Fruit fly (Drosophila melanogaster) whole organism, pupa: ENCODE data around the gene Gk1.

ENCODE experiments used
- CG10348 ChIP-seq: fragments of 200-800 bp; sonication (Bioruptor generic); IDR thresholded peaks from 2 replicates; pipeline ENCODE4 v1.3.6; 2022; ENCODE audit warnings: missing biosample characterization, missing genetic modification characterization
- CG12605 ChIP-seq: fragments of 200-800 bp; sonication (Bioruptor generic); IDR thresholded peaks from 2 replicates; pipeline ENCODE4 v1.3.6; 2022; ENCODE audit warnings: missing biosample characterization, missing genetic modification characterization
- CG13204 ChIP-seq: fragments of 200-800 bp; sonication (Bioruptor generic); optimal IDR thresholded peaks from 2 replicates; lab custom pipeline; 2018; ENCODE audit warnings: missing biosample characterization, mild to moderate bottlenecking, missing genetic modification characterization, moderate library complexity
- CG14655 ChIP-seq: fragments of 200-800 bp; sonication (Bioruptor generic); optimal IDR thresholded peaks from 3 replicates; lab custom pipeline; 2017; ENCODE audit warnings: mild to moderate bottlenecking, missing biosample characterization, missing genetic modification reagents, missing genetic modification characterization
- CG15710 ChIP-seq: fragments of 200-800 bp; sonication (Bioruptor generic); optimal IDR thresholded peaks from 2 replicates; lab custom pipeline; 2018; ENCODE audit warnings: missing biosample characterization, mild to moderate bottlenecking, missing genetic modification characterization, moderate library complexity
- CG17806 ChIP-seq: fragments of 200-800 bp; sonication (Bioruptor generic); optimal IDR thresholded peaks from 2 replicates; lab custom pipeline; 2018; ENCODE audit warnings: missing biosample characterization, mild to moderate bottlenecking, missing genetic modification characterization, moderate library complexity
- CG32121 ChIP-seq: fragments of 200-800 bp; sonication (Bioruptor generic); IDR thresholded peaks from 2 replicates; pipeline ENCODE4 v1.3.6; 2022; ENCODE audit warnings: missing biosample characterization, missing genetic modification characterization
- CG34367 ChIP-seq: fragments of 200-800 bp; sonication (Bioruptor generic); optimal IDR thresholded peaks from 2 replicates; lab custom pipeline; 2018; ENCODE audit warnings: missing biosample characterization, mild to moderate bottlenecking, missing genetic modification characterization
- CG4496 ChIP-seq: fragments of 200-800 bp; sonication (Bioruptor generic); IDR thresholded peaks from 3 replicates; pipeline ENCODE4 v1.3.6; 2022; ENCODE audit warnings: missing biosample characterization, missing genetic modification characterization
- CG8159 ChIP-seq: fragments of 200-800 bp; sonication (Bioruptor generic); optimal IDR thresholded peaks from 3 replicates; lab custom pipeline; 2018; ENCODE audit warnings: missing biosample characterization, mild to moderate bottlenecking, missing genetic modification characterization, moderate library complexity
- CG8301 ChIP-seq: fragments of 200-800 bp; sonication (Bioruptor generic); optimal IDR thresholded peaks from 2 replicates; lab custom pipeline; 2018; ENCODE audit warnings: missing biosample characterization, mild to moderate bottlenecking, missing genetic modification characterization
- CG9948 ChIP-seq: fragments of 200-800 bp; sonication (Bioruptor generic); optimal IDR thresholded peaks from 2 replicates; lab custom pipeline; 2018; ENCODE audit warnings: missing biosample characterization, mild to moderate bottlenecking, missing genetic modification characterization, moderate library complexity
- D1 ChIP-seq: fragments of 200-800 bp; sonication (Bioruptor generic); optimal IDR thresholded peaks from 2 replicates; lab custom pipeline; 2018; ENCODE audit warnings: missing biosample characterization, mild to moderate bottlenecking, missing genetic modification characterization, moderate library complexity
- EcR ChIP-seq: fragments of 200-800 bp; sonication (Bioruptor generic); optimal IDR thresholded peaks from 3 replicates; lab custom pipeline; 2019; ENCODE audit warnings: missing biosample characterization, missing genetic modification characterization, mild to moderate bottlenecking, moderate library complexity, missing genetic modification reagents
- Ets98B ChIP-seq: fragments of 200-800 bp; sonication (Bioruptor generic); IDR thresholded peaks from 2 replicates; pipeline ENCODE4 v1.3.6; 2022; ENCODE audit warnings: missing biosample characterization, missing genetic modification characterization
- Pif1A ChIP-seq: fragments of 200-800 bp; sonication (Bioruptor generic); optimal IDR thresholded peaks from 3 replicates; lab custom pipeline; 2016; ENCODE audit warnings: missing biosample characterization, missing genetic modification characterization
- Pif1B ChIP-seq: fragments of 200-800 bp; sonication (Bioruptor generic); optimal IDR thresholded peaks from 3 replicates; lab custom pipeline; 2016; ENCODE audit warnings: missing biosample characterization, missing genetic modification characterization
- Snoo ChIP-seq: fragments of 200-800 bp; sonication (Bioruptor generic); optimal IDR thresholded peaks from 3 replicates; lab custom pipeline; 2017; ENCODE audit warnings: missing biosample characterization, mild to moderate bottlenecking, missing genetic modification characterization, inconsistent platforms
- fd96Ca ChIP-seq: fragments of 200-800 bp; sonication (Bioruptor generic); IDR thresholded peaks from 3 replicates; pipeline ENCODE4 v1.3.6; 2022; ENCODE audit warnings: missing biosample characterization, missing genetic modification characterization
- gl ChIP-seq: fragments of 200-800 bp; sonication (Bioruptor generic); optimal IDR thresholded peaks from 2 replicates; lab custom pipeline; 2018; ENCODE audit warnings: missing biosample characterization, mild to moderate bottlenecking, missing genetic modification characterization
- rn ChIP-seq: fragments of 200-800 bp; sonication (Bioruptor generic); IDR thresholded peaks from 2 replicates; pipeline ENCODE4 v1.3.6; 2022; ENCODE audit warnings: missing biosample characterization, missing genetic modification characterization

The Gk1 gene

DNA sequence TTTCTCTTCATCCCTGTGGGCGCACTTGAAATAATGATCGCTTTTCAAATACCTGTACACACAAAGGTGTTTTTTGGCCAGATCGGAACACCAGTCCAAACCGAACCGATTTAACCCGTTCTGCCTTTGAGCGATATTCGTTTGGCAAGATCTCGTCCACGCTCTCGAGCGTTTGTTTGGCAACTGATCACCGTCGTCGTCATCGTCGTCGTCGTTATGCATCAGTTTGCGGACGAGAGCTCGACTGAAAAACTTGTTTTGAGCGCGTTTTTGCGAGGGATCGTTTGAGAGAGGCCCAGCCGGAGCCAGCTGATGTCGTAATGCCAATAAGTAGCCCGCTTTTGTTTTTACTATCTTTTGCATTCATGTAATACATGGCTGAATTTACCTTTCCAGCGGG is 27.2 kb downstream of the Gk1 start:
- no peak for TF ChIP-seq CG10348 (GFP tag; lab: Robert Waterston, UW)
- peak; percentile 0 for TF ChIP-seq CG17806 (tag; lab: Kevin White, UChicago)
- TF ChIP-seq EcR: peak; percentile 14
- TF ChIP-seq CG9948 (tag; lab: Kevin White, UChicago): no peak
- no peak for TF ChIP-seq Snoo (tag; lab: Kevin White, UChicago)
- no peak for TF ChIP-seq CG34367
- no peak for TF ChIP-seq CG32121 (GFP tag; lab: Robert Waterston, UW)
- no peak for TF ChIP-seq fd96Ca (GFP tag; lab: Robert Waterston, UW)
- no peak for TF ChIP-seq CG14655 (GFP tag; lab: Kevin White, UChicago)

DNA sequence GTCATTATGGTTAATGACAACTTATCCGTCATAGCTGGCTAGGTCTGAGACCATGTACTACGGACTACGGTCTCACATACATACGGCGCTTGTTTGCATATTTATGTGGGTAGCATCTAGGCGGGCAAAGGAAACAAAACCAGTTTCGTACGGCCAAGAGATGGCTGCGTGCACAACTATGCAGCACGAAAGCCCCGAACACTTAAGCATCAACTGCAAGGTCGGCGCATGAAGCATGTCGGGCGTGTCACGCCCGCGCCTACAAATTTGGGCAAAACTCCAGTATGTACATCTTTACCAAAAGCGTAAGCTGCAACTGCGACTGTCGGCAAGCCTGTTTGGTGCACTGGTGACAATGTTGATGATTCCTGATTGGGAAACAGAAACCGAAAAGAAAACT is 27.7 kb downstream of the Gk1 start:
- no peak for TF ChIP-seq rn (GFP tag; lab: Robert Waterston, UW)
- no peak for TF ChIP-seq CG13204
- TF ChIP-seq fd96Ca (GFP tag; lab: Robert Waterston, UW): no peak
- TF ChIP-seq CG15710 (tag; lab: Kevin White, UChicago): no peak
- no peak for TF ChIP-seq EcR
- TF ChIP-seq CG10348 (GFP tag; lab: Robert Waterston, UW): no peak
- no peak for TF ChIP-seq CG8159 (tag; lab: Kevin White, UChicago)
- no peak for TF ChIP-seq Pif1A (GFP tag; lab: Kevin White, UChicago)
- TF ChIP-seq CG9948 (tag; lab: Kevin White, UChicago): no peak
- no peak for TF ChIP-seq Pif1B
- TF ChIP-seq CG17806 (tag; lab: Kevin White, UChicago): no peak
- TF ChIP-seq Ets98B: no peak
- TF ChIP-seq D1 (tag; lab: Kevin White, UChicago): no peak
- TF ChIP-seq Snoo (tag; lab: Kevin White, UChicago): no peak
- no peak for TF ChIP-seq gl (tag; lab: Kevin White, UChicago)
- TF ChIP-seq CG12605 (GFP tag; lab: Robert Waterston, UW): no peak
- no peak for TF ChIP-seq CG34367
- no peak for TF ChIP-seq CG4496 (GFP tag; lab: Robert Waterston, UW)

DNA sequence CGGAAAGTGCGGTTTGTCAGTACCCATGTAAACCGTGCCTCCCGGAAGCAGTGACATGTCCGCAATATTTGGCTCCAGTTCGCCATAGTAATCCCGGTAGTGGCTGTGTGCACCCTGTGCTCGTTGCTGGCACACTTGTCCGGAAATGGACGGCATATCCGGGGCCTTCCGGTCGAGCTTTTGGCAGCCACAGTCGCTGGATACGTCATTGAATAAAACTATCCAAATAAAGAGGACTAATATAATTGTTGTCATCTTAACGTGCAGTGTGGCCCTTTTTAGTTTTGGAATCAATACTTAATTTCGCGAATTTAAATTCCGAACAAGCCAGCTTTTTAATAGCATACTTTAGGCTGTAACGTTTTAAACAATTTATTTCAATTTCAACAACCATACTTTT is 29.7 kb downstream of the Gk1 start, which contains the start of gene CG7049:
Gene CG7049 (minus strand): TSS at position 280 of the 400 bp plus-strand sequence.
- TF ChIP-seq EcR: no peak
- no peak for TF ChIP-seq CG15710 (tag; lab: Kevin White, UChicago)
- no peak for TF ChIP-seq CG4496 (GFP tag; lab: Robert Waterston, UW)
- TF ChIP-seq Pif1A (GFP tag; lab: Kevin White, UChicago): no peak
- TF ChIP-seq D1 (tag; lab: Kevin White, UChicago): no peak
- no peak for TF ChIP-seq rn (GFP tag; lab: Robert Waterston, UW)
- TF ChIP-seq CG8159 (tag; lab: Kevin White, UChicago): no peak
- TF ChIP-seq CG32121 (GFP tag; lab: Robert Waterston, UW): no peak
- TF ChIP-seq Pif1B: no peak
- no peak for TF ChIP-seq CG13204
- TF ChIP-seq fd96Ca (GFP tag; lab: Robert Waterston, UW): no peak

DNA sequence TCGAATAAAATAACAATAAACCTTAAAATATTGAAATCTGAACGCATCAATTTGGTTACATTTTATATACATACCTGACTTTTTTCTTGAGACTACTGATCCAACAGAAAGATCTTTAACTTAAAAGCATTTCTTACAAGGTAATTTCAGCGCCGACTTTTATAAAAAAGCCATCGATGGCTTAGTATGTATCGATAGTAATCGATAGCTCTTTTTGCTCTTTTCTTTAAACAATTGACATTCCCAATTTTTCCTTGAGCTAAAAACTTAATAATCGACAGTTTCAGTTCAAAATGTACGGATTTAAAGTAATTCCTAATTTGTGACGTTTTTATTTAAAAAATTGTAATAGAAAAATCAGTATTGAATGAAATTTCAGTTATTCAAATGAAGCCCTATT is 31.1 kb downstream of the Gk1 start:
- TF ChIP-seq Ets98B (no peak), CG15710 (tag; lab: Kevin White, UChicago) (no peak), EcR (no peak), D1 (tag; lab: Kevin White, UChicago) (no peak)
- TF ChIP-seq, all 21 proteins: peak for 0

DNA sequence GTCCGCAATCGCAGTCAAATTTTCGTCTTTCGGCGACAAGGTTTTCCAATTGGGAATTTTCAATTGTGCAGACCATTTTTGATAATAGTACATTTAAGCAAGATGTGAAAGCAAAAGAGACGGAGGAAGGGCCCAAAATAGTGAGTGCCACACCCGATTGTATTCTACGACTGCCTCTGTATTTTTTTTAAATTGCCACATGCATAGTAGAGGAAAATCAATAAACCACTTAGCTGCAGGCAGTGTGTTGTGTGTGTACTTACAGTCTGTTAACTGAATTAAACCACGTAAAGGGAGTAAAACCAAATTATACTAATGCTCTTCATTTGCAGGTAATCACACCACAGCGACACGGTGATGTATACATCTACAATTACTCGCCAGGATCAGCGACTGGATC is 33.9 kb downstream of the Gk1 start:
- no peak for TF ChIP-seq rn (GFP tag; lab: Robert Waterston, UW)
- no peak for TF ChIP-seq CG32121 (GFP tag; lab: Robert Waterston, UW)
- no peak for TF ChIP-seq CG4496 (GFP tag; lab: Robert Waterston, UW)
- TF ChIP-seq CG13204: no peak
- TF ChIP-seq gl (tag; lab: Kevin White, UChicago): no peak
- TF ChIP-seq CG15710 (tag; lab: Kevin White, UChicago): no peak
- no peak for TF ChIP-seq Pif1B
- no peak for TF ChIP-seq Ets98B
- TF ChIP-seq EcR: no peak
- TF ChIP-seq CG8159 (tag; lab: Kevin White, UChicago): no peak
- TF ChIP-seq CG34367: no peak
- TF ChIP-seq Pif1A (GFP tag; lab: Kevin White, UChicago): no peak
- TF ChIP-seq CG14655 (GFP tag; lab: Kevin White, UChicago): no peak
- TF ChIP-seq D1 (tag; lab: Kevin White, UChicago): no peak
- TF ChIP-seq CG17806 (tag; lab: Kevin White, UChicago): no peak
- TF ChIP-seq CG12605 (GFP tag; lab: Robert Waterston, UW): no peak

DNA sequence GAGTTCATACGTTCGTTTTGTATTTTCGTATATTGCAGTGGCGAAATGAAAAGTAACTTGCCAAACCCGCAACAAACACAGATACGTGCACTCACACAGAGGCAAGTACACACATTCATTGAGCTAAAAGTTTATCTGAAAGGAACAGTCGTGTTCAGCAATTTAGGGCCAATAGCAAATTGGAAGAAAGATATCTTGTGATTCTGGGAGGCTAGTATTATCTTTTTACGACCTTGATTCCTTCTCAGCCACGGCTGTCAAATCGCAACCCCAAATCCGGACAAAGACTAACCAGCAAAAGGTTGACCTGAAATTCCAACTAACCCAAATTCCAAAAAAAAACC is 38.9 kb downstream of the Gk1 start:
- no peak for TF ChIP-seq CG4496 (GFP tag; lab: Robert Waterston, UW)

DNA sequence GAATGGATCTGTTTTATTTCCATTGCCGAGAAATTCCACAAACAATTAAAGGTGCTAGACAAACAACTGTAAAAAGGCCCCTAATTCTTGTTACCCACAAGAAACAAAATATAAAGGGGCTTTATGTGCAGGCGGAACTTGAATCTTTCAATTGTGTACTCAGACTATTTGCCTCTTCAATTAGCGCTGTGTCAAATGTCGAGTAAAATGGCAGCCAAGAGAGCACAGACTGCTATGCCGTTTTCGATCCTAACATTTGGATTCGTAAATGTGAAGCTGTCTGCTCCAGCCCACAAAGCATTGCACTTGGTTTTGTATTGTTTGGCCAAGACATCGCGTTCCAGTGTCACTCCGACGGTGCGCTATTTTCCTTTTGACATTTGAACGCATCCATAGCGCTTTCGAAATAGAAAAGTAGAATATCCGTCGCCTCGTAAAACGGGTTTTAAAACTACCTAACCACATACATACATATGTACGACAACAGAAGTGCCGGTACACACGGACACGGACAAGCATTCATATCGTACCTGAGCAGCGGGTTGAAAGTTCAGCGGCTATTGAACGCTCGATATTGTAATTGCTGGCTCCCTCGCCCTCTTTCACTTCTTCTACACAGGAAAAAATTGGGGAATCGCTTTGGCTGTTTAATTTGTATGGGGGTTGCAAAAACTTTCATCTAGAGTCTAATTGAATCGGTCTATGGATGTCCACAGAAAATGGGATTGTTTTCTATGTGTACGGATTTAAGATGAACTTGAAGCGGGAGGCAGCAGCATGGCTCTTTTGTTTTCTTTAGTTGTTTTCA is 39.5 kb downstream of the Gk1 start:
- no peak for TF ChIP-seq Pif1B
- peak; percentile 0 for TF ChIP-seq Snoo (tag; lab: Kevin White, UChicago)
- peak; percentile 46; the same call in 1 of the 2 replicates for TF ChIP-seq CG12605 (GFP tag; lab: Robert Waterston, UW)
- peak; percentile 55 for TF ChIP-seq CG8159 (tag; lab: Kevin White, UChicago)
- peak; percentile 57; the same call in 1 of the 3 replicates for TF ChIP-seq fd96Ca (GFP tag; lab: Robert Waterston, UW)
- TF ChIP-seq EcR: peak; percentile 50
- peak; percentile 15 for TF ChIP-seq CG15710 (tag; lab: Kevin White, UChicago)
- peak; percentile 68 for TF ChIP-seq Pif1A (GFP tag; lab: Kevin White, UChicago)
- peak; percentile 48 for TF ChIP-seq CG9948 (tag; lab: Kevin White, UChicago)
- peak; percentile 59 for TF ChIP-seq Ets98B
- 0 out of 3 replicates have a peak, but pooled peaks have one; percentile 63 for TF ChIP-seq CG4496 (GFP tag; lab: Robert Waterston, UW)
- no peak for TF ChIP-seq CG10348 (GFP tag; lab: Robert Waterston, UW)
- peak; percentile 27 for TF ChIP-seq CG17806 (tag; lab: Kevin White, UChicago)
- TF ChIP-seq CG13204: peak; percentile 62
- peak; percentile 49 for TF ChIP-seq CG8301 (tag; lab: Kevin White, UChicago)
- TF ChIP-seq D1 (tag; lab: Kevin White, UChicago): no peak
